Worm (Caenorhabditis elegans) whole organism, L1 larva: ENCODE data around the gene Y46G5A.18.
A peak's percentile ranks its signal among the peaks of the same experiment; 100 is the strongest.

ENCODE experiments used
- C04F5.9 ChIP-seq: sonication (generic microtip); optimal IDR thresholded peaks from 2 replicates; lab custom pipeline; 2016; ENCODE audit warnings: missing genetic modification characterization, missing compliant biosample characterization
- C16A3.4 ChIP-seq: fragments of 150-350 bp; optimal IDR thresholded peaks from 2 replicates; lab custom pipeline; 2014; ENCODE audit warnings: missing biosample characterization, missing genetic modification characterization
- F16B12.6 ChIP-seq: fragments of 150-350 bp; optimal IDR thresholded peaks from 2 replicates; lab custom pipeline; 2014; ENCODE audit warnings: missing biosample characterization, missing genetic modification characterization
- Y116A8C.19 ChIP-seq: sonication (generic microtip); optimal IDR thresholded peaks from 2 replicates; lab custom pipeline; 2016; ENCODE audit warnings: missing compliant biosample characterization, missing genetic modification characterization, borderline replicate concordance
- alr-1 ChIP-seq: fragments of 200-800 bp; sonication (Bioruptor generic); optimal IDR thresholded peaks from 2 replicates; lab custom pipeline; 2018; ENCODE audit warnings: borderline replicate concordance, mild to moderate bottlenecking, missing genetic modification characterization, missing compliant biosample characterization
- aly-2 ChIP-seq: fragments of 150-350 bp; optimal IDR thresholded peaks from 2 replicates; lab custom pipeline; 2014; ENCODE audit warnings: missing biosample characterization, missing genetic modification characterization
- blmp-1 ChIP-seq: fragments of 150-350 bp; optimal IDR thresholded peaks from 2 replicates; lab custom pipeline; 2014; ENCODE audit warnings: missing biosample characterization, missing genetic modification characterization
- ceh-90 ChIP-seq: sonication (generic microtip); optimal IDR thresholded peaks from 2 replicates; lab custom pipeline; 2016; ENCODE audit warnings: missing genetic modification characterization, missing compliant biosample characterization
- ces-1 ChIP-seq: fragments of 150-350 bp; optimal IDR thresholded peaks from 2 replicates; lab custom pipeline; 2014; ENCODE audit warnings: missing biosample characterization, missing genetic modification reagents, missing genetic modification characterization
- efl-1 ChIP-seq, 4 experiments: fragments of 150-350 bp; optimal IDR thresholded peaks in 3 of 4; peaks in 1 of 4; 1 replicate in 1 of 4; 2 replicates in 3 of 4; lab custom pipeline; 2014; ENCODE audit warnings: missing biosample characterization in 2 of 4, missing genetic modification characterization in 2 of 4, missing genetic modification reagents in 2 of 4
- egl-27 ChIP-seq, 2 experiments: fragments of 150-350 bp in 1 of 2; sonication (generic microtip); optimal IDR thresholded peaks; 3 replicates each; lab custom pipeline; 2017 to 2018; ENCODE audit warnings: missing biosample characterization in 2 of 2, missing genetic modification characterization in 2 of 2, missing genetic modification reagents in 2 of 2
- elt-2 ChIP-seq: sonication (generic microtip); optimal IDR thresholded peaks from 2 replicates; lab custom pipeline; 2016; ENCODE audit warnings: missing genetic modification characterization, mild to moderate bottlenecking, inconsistent platforms, missing compliant biosample characterization, missing genetic modification reagents
- elt-3 ChIP-seq, 6 experiments: fragments of 150-350 bp in 1 of 6; sonication (generic microtip); optimal IDR thresholded peaks; 2 replicates each; lab custom pipeline; 2017 to 2018; ENCODE audit warnings: missing biosample characterization in 6 of 6, missing genetic modification characterization in 6 of 6, inconsistent platforms in 1 of 6
- fkh-8 ChIP-seq: sonication (generic microtip); optimal IDR thresholded peaks from 2 replicates; lab custom pipeline; 2016; ENCODE audit warnings: mild to moderate bottlenecking, missing genetic modification characterization, missing compliant biosample characterization
- fos-1 ChIP-seq: fragments of 150-350 bp; optimal IDR thresholded peaks from 2 replicates; lab custom pipeline; 2014; ENCODE audit warnings: missing biosample characterization, missing genetic modification characterization
- hlh-4 ChIP-seq: sonication (generic microtip); optimal IDR thresholded peaks from 2 replicates; lab custom pipeline; 2016; ENCODE audit warnings: mild to moderate bottlenecking, missing genetic modification characterization, missing compliant biosample characterization
- isw-1 ChIP-seq: fragments of 200-800 bp; sonication (Bioruptor generic); IDR thresholded peaks from 2 replicates; pipeline ENCODE4 v1.3.6; 2022; ENCODE audit warnings: missing genetic modification characterization, missing compliant biosample characterization
- lin-13 ChIP-seq: fragments of 150-350 bp; optimal IDR thresholded peaks from 2 replicates; lab custom pipeline; 2014; ENCODE audit warnings: missing biosample characterization, missing genetic modification reagents, missing genetic modification characterization
- lin-14 ChIP-seq: fragments of 200-800 bp; sonication (Bioruptor generic); optimal IDR thresholded peaks from 2 replicates; lab custom pipeline; 2018; ENCODE audit warnings: mild to moderate bottlenecking, missing genetic modification characterization, moderate library complexity, missing compliant biosample characterization
- lin-15B ChIP-seq: fragments of 150-350 bp; sonication (generic microtip); optimal IDR thresholded peaks from 3 replicates; lab custom pipeline; 2014; ENCODE audit warnings: missing biosample characterization, missing genetic modification characterization
- lin-39 ChIP-seq: fragments of 150-350 bp; optimal IDR thresholded peaks from 2 replicates; lab custom pipeline; 2014; ENCODE audit warnings: missing biosample characterization, missing genetic modification reagents, missing genetic modification characterization
- lir-3 ChIP-seq: sonication (generic microtip); optimal IDR thresholded peaks from 2 replicates; lab custom pipeline; 2016; ENCODE audit warnings: mild to moderate bottlenecking, missing genetic modification characterization, moderate library complexity, missing compliant biosample characterization; ENCODE audit not compliant: poor library complexity
- lsy-2 ChIP-seq, 2 experiments: fragments of 150-350 bp; optimal IDR thresholded peaks; 2 replicates each; lab custom pipeline; 2014; ENCODE audit warnings: missing biosample characterization in 2 of 2, missing genetic modification characterization in 2 of 2
- mep-1 ChIP-seq: fragments of 150-350 bp; optimal IDR thresholded peaks from 2 replicates; lab custom pipeline; 2014; ENCODE audit warnings: missing biosample characterization, missing genetic modification characterization
- nhr-12 ChIP-seq: sonication (generic microtip); optimal IDR thresholded peaks from 2 replicates; lab custom pipeline; 2017; ENCODE audit warnings: missing biosample characterization, missing genetic modification characterization
- nhr-19 ChIP-seq: fragments of 200-800 bp; sonication (Bioruptor generic); conservative IDR thresholded peaks from 2 replicates; pipeline ENCODE4 v1.3.6; 2022; ENCODE audit warnings: missing genetic modification characterization, missing compliant biosample characterization
- nhr-20 ChIP-seq: sonication (generic microtip); optimal IDR thresholded peaks from 2 replicates; lab custom pipeline; 2016; ENCODE audit warnings: mild to moderate bottlenecking, missing genetic modification characterization, missing compliant biosample characterization
- nhr-237 ChIP-seq: fragments of 150-350 bp; optimal IDR thresholded peaks from 2 replicates; lab custom pipeline; 2014; ENCODE audit warnings: missing biosample characterization, missing genetic modification characterization
- nhr-71 ChIP-seq: sonication (generic microtip); optimal IDR thresholded peaks from 2 replicates; lab custom pipeline; 2016; ENCODE audit warnings: mild to moderate bottlenecking, missing genetic modification characterization, moderate library complexity, missing compliant biosample characterization
- nhr-77 ChIP-seq: fragments of 150-350 bp; optimal IDR thresholded peaks from 2 replicates; lab custom pipeline; 2014; ENCODE audit warnings: missing biosample characterization, missing genetic modification characterization
- nhr-84 ChIP-seq: sonication (generic microtip); optimal IDR thresholded peaks from 2 replicates; lab custom pipeline; 2017; ENCODE audit warnings: missing biosample characterization, missing genetic modification characterization
- nhr-85 ChIP-seq: sonication (generic microtip); peaks from one replicate; lab custom pipeline; 2016; ENCODE audit warnings: missing genetic modification characterization, inconsistent platforms, missing compliant biosample characterization
- nhr-90 ChIP-seq: sonication (generic microtip); optimal IDR thresholded peaks from 2 replicates; lab custom pipeline; 2016; ENCODE audit warnings: mild to moderate bottlenecking, missing genetic modification characterization, missing compliant biosample characterization; ENCODE audit not compliant: poor library complexity
- rnt-1 ChIP-seq: sonication (generic microtip); optimal IDR thresholded peaks from 2 replicates; lab custom pipeline; 2016; ENCODE audit warnings: mild to moderate bottlenecking, missing genetic modification characterization, moderate library complexity, missing compliant biosample characterization
- skn-1 ChIP-seq: fragments of 150-350 bp; optimal IDR thresholded peaks from 2 replicates; lab custom pipeline; 2014; ENCODE audit warnings: missing biosample characterization, missing genetic modification characterization
- snpc-4 ChIP-seq: fragments of 150-350 bp; optimal IDR thresholded peaks from 2 replicates; lab custom pipeline; 2014; ENCODE audit warnings: missing biosample characterization, missing genetic modification characterization
- sox-4 ChIP-seq: sonication (generic microtip); optimal IDR thresholded peaks from 2 replicates; lab custom pipeline; 2016; ENCODE audit warnings: missing genetic modification characterization, missing compliant biosample characterization
- sup-37 ChIP-seq: fragments of 200-800 bp; sonication (Bioruptor generic); optimal IDR thresholded peaks from 2 replicates; lab custom pipeline; 2018; ENCODE audit warnings: mild to moderate bottlenecking, missing genetic modification characterization, missing compliant biosample characterization
- tlp-1 ChIP-seq: fragments of 150-350 bp; optimal IDR thresholded peaks from 2 replicates; lab custom pipeline; 2014; ENCODE audit warnings: missing biosample characterization, missing genetic modification characterization
- unc-130 ChIP-seq: fragments of 150-350 bp; optimal IDR thresholded peaks from 2 replicates; lab custom pipeline; 2017; ENCODE audit warnings: missing biosample characterization, missing genetic modification characterization, inconsistent platforms
- unc-30 ChIP-seq: sonication (generic microtip); optimal IDR thresholded peaks from 2 replicates; lab custom pipeline; 2017; ENCODE audit warnings: missing biosample characterization, missing genetic modification characterization
- unc-62 ChIP-seq: fragments of 150-350 bp; optimal IDR thresholded peaks from 2 replicates; lab custom pipeline; 2014; ENCODE audit warnings: missing biosample characterization, missing genetic modification reagents, missing genetic modification characterization
- unc-86 ChIP-seq: sonication (generic microtip); optimal IDR thresholded peaks from 2 replicates; lab custom pipeline; 2016; ENCODE audit warnings: missing genetic modification characterization, missing compliant biosample characterization
- unc-98 ChIP-seq: fragments of 200-800 bp; sonication (Bioruptor generic); IDR thresholded peaks from 2 replicates; pipeline ENCODE4 v1.3.6; 2022; ENCODE audit warnings: missing genetic modification characterization, missing compliant biosample characterization
- zip-4 ChIP-seq: fragments of 200-800 bp; sonication (Bioruptor generic); optimal IDR thresholded peaks from 2 replicates; lab custom pipeline; 2018; ENCODE audit warnings: mild to moderate bottlenecking, missing genetic modification characterization, moderate library complexity, missing compliant biosample characterization
- ztf-11 ChIP-seq, 2 experiments: sonication (generic microtip); optimal IDR thresholded peaks; 2 replicates each; lab custom pipeline; 2016 to 2017; ENCODE audit warnings: missing genetic modification characterization in 2 of 2, missing biosample characterization in 1 of 2, missing compliant biosample characterization in 1 of 2
- ztf-4 ChIP-seq: fragments of 150-350 bp; optimal IDR thresholded peaks from 2 replicates; lab custom pipeline; 2014; ENCODE audit warnings: missing biosample characterization, missing genetic modification characterization

Gene Y46G5A.18

DNA sequence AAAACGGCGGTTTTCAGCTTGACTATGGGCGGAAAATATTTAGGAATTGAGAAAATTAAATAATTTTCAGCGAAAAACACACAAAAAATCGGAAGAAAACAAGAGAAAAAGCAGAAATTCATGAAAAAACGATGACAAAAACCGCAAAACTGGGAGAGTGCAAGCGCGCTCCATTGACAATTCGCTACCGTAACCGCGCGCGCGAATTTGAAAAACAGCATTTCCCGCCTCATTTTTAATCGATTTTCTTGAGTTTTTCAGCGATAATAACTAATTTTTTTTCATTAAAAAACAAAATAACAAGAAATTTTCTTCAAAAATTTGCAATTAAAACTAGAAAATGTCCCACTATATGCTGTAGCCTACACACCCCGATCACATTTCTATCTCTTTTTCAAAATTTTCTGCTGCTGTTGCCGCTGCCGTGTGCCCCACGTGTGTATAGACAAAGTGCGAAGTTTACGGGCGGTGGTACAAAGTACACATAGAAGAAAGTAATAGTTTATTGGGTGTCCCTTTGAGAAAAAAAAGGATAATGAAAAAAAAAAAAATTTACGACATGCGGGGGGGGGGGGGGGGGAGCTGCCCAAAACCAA lies 5.0 kb downstream of the Y46G5A.18 start (continued):
- TF ChIP-seq zip-4 (GFP tag; lab: Kevin White, UChicago): no peak
- no peak for TF ChIP-seq F16B12.6
- TF ChIP-seq nhr-71 (tag; lab: Kevin White, UChicago): peak; percentile 68
- peak; percentile 45 for TF ChIP-seq nhr-85
- TF ChIP-seq unc-130: peak; percentile 53
- no peak for TF ChIP-seq ceh-90 (tag; lab: Kevin White, UChicago)
- no peak for TF ChIP-seq lin-13 (GFP tag; lab: Kevin White, UChicago)
- TF ChIP-seq nhr-84: no peak
- no peak for TF ChIP-seq egl-27 (tag; optimal IDR thresholded peaks at IDR 0.05; lab: Kevin White, UChicago)
- no peak for TF ChIP-seq isw-1 (GFP tag; lab: Robert Waterston, UW)
- no peak for TF ChIP-seq lir-3 (tag; lab: Kevin White, UChicago)
- no peak for TF ChIP-seq skn-1 (tag; lab: Kevin White, UChicago)
- peak; percentile 4 for TF ChIP-seq ztf-4 (tag; lab: Kevin White, UChicago)
- TF ChIP-seq unc-98 (GFP tag; lab: Robert Waterston, UW): no peak
- no peak for TF ChIP-seq fos-1
- TF ChIP-seq ces-1: no peak
- peak; percentile 6 for TF ChIP-seq nhr-90 (tag; lab: Kevin White, UChicago)
- no peak for TF ChIP-seq lin-39 (tag; lab: Kevin White, UChicago)
- no peak for TF ChIP-seq fkh-8 (tag; lab: Kevin White, UChicago)
- TF ChIP-seq sox-4 (tag; lab: Kevin White, UChicago): no peak
- TF ChIP-seq sup-37: no peak
- TF ChIP-seq alr-1 (tag; lab: Kevin White, UChicago): no peak
- no peak for TF ChIP-seq unc-86 (tag; lab: Kevin White, UChicago)
- no peak for TF ChIP-seq C04F5.9 (tag; lab: Kevin White, UChicago)
- TF ChIP-seq lin-15B: no peak
- TF ChIP-seq nhr-12 (tag; lab: Kevin White, UChicago): no peak
- no peak for TF ChIP-seq hlh-4 (tag; lab: Kevin White, UChicago)
- peak; percentile 46 to 86 for TF ChIP-seq efl-1 (optimal IDR thresholded peaks at IDR 0.05; lab: Kevin White, UChicago)
- TF ChIP-seq efl-1 (GFP tag; optimal IDR thresholded peaks at IDR 0.05 in 1 of 2; lab: Kevin White, UChicago): peak; percentile 70 to 71
- TF ChIP-seq nhr-20 (tag; lab: Kevin White, UChicago): peak; percentile 83
- peak; percentile 82 to 85 for TF ChIP-seq lsy-2 (tag; optimal IDR thresholded peaks at IDR 0.05; lab: Kevin White, UChicago)
- peak; percentile 65 for TF ChIP-seq blmp-1 (tag; lab: Kevin White, UChicago)
- TF ChIP-seq unc-62: no peak
- TF ChIP-seq, all 84 proteins: peak for 22

DNA sequence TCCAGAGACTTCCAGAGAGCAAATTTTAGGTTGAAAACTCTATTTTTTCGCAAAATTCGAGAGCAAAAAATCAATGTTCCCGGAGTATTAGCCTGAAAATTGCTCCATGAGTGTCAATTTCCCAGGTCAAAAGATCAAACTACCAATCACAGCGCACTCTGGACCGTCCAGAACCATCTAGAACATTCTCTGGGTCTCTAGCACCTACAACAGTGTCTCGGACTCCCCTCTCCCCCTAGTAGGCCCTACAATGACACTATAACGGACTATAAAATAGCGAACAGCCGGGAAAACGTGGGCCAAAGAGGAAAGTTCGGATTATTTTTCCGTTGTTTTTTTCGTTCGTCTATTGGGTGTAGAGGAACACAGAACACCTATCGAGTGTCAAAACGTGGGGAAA lies 5.7 kb downstream of the Y46G5A.18 start:
- no peak for TF ChIP-seq aly-2
- no peak for TF ChIP-seq nhr-237 (tag; lab: Kevin White, UChicago)
- TF ChIP-seq fos-1: no peak
- no peak for TF ChIP-seq blmp-1 (tag; lab: Kevin White, UChicago)
- TF ChIP-seq lir-3 (tag; lab: Kevin White, UChicago): no peak
- TF ChIP-seq snpc-4 (tag; lab: Kevin White, UChicago): no peak
- no peak for TF ChIP-seq mep-1 (tag; lab: Kevin White, UChicago)
- TF ChIP-seq nhr-84: no peak
- no peak for TF ChIP-seq nhr-77
- no peak for TF ChIP-seq tlp-1 (tag; lab: Kevin White, UChicago)
- TF ChIP-seq unc-98 (GFP tag; lab: Robert Waterston, UW): no peak
- no peak for TF ChIP-seq unc-130
- no peak for TF ChIP-seq unc-86 (tag; lab: Kevin White, UChicago)
- no peak for TF ChIP-seq unc-62

DNA sequence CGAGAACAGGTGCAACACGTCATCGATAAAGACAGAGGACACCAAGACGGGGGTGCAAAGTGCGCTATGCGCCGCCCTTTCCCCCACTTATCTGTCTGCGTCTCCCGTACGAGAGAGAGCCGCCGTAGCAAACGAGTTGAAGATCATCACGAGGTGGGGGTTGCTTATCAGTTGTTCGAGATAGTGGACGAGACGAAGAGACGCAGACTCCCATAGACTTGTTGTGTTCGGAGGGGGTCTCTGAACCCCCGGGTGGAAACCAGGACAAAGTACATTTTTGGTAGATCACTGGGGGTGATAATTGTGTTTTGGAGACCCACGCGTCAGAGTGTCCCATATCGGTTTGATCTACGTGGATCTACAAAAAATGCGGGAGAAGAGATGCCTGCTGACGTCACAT lies 6.2 kb downstream of the Y46G5A.18 start:
- TF ChIP-seq C16A3.4 (peak; percentile 53), rnt-1 (tag; lab: Kevin White, UChicago) (peak; percentile 87), nhr-20 (tag; lab: Kevin White, UChicago) (peak; percentile 94), sup-37 (no peak), lin-39 (tag; lab: Kevin White, UChicago) (peak; percentile 43), snpc-4 (tag; lab: Kevin White, UChicago) (peak; percentile 59), ztf-11 (tag; optimal IDR thresholded peaks at IDR 0.05; lab: Kevin White, UChicago) (no peak), nhr-12 (tag; lab: Kevin White, UChicago) (no peak), ztf-4 (tag; lab: Kevin White, UChicago) (peak; percentile 82), fos-1 (peak; percentile 14), elt-2 (tag; lab: Kevin White, UChicago) (peak; percentile 95), nhr-19 (peak; percentile 94), Y116A8C.19 (tag; lab: Kevin White, UChicago) (no peak), ces-1 (no peak), lin-15B (no peak), elt-3 (tag; optimal IDR thresholded peaks at IDR 0.05; lab: Kevin White, UChicago) (peak in 4 of 6 experiments; percentile 60 to 92 (median 78)), skn-1 (tag; lab: Kevin White, UChicago) (peak; percentile 66), unc-30 (tag; lab: Kevin White, UChicago) (no peak), lin-14 (GFP tag; lab: Kevin White, UChicago) (peak; percentile 96), ceh-90 (tag; lab: Kevin White, UChicago) (no peak), unc-62 (no peak), lsy-2 (tag; optimal IDR thresholded peaks at IDR 0.05; lab: Kevin White, UChicago) (peak; percentile 79 to 80)
